Fruit fly (Drosophila melanogaster): ENCODE measurements around the gene Mur18B.

Gene Mur18B

dm6 chrX:19179696-19180255 lies 33.3 kb upstream of the Mur18B start, which contains the start of the genes CG7556 and CG7453 (continued):
- TF ChIP-seq crc (GFP tag; optimal IDR thresholded peaks at IDR 0.05) (peak; percentile 18), sna (GFP tag; IDR thresholded peaks at IDR 0.05; ENCODE audit: partially characterized antibody) (no peak), CG7745 (tag; optimal IDR thresholded peaks at IDR 0.05) (no peak), sens-2 (GFP tag; IDR thresholded peaks at IDR 0.05) (no peak), odd (GFP tag; optimal IDR thresholded peaks at IDR 0.05) (peak; percentile 58), disco-r (GFP tag; optimal IDR thresholded peaks at IDR 0.05) (peak; percentile 62), ATbp (GFP tag; optimal IDR thresholded peaks at IDR 0.05) (no peak), klu (GFP tag; IDR thresholded peaks at IDR 0.05) (no peak; the same call in 1 of the 2 replicates), CG1832 (GFP tag; optimal IDR thresholded peaks at IDR 0.05) (no peak), CG6791 (GFP tag; IDR thresholded peaks at IDR 0.05; ENCODE audit: partially characterized antibody) (no peak), ase (GFP tag; IDR thresholded peaks at IDR 0.05) (peak; percentile 24; the same call in 1 of the 3 replicates), CG15514 (GFP tag; optimal IDR thresholded peaks at IDR 0.05) (peak; percentile 65), unpg (GFP tag; optimal IDR thresholded peaks at IDR 0.05) (peak; percentile 65), pho (GFP tag; optimal IDR thresholded peaks at IDR 0.05) (peak; percentile 79), CG10274 (GFP tag; optimal IDR thresholded peaks at IDR 0.05) (peak; percentile 17), MESR4 (GFP tag; optimal IDR thresholded peaks at IDR 0.05) (no peak), CG3726 (GFP tag; IDR thresholded peaks at IDR 0.05) (no peak), CG17829 (tag; optimal IDR thresholded peaks at IDR 0.05) (peak; percentile 65), fu2 (GFP tag; optimal IDR thresholded peaks at IDR 0.05) (peak; percentile 79), Hmx (GFP tag; optimal IDR thresholded peaks at IDR 0.05) (peak; percentile 39), CG32767 (GFP tag; IDR thresholded peaks at IDR 0.05) (peak; percentile 43; the same call in 1 of the 2 replicates), CG15011 (GFP tag; optimal IDR thresholded peaks at IDR 0.05) (peak; percentile 54), Abd-B (GFP tag; optimal IDR thresholded peaks at IDR 0.05) (peak; percentile 76), cad (GFP tag; optimal IDR thresholded peaks at IDR 0.05) (no peak), CG32532 (GFP tag; IDR thresholded peaks at IDR 0.05) (peak; percentile 65), CG3163 (GFP tag; optimal IDR thresholded peaks at IDR 0.05) (peak; percentile 46), CG18764 (GFP tag; optimal IDR thresholded peaks at IDR 0.05) (peak; percentile 58), CG11695 (GFP tag; IDR thresholded peaks at IDR 0.05) (peak; percentile 38; the same call in 1 of the 3 replicates), ash1 (GFP tag; optimal IDR thresholded peaks at IDR 0.05) (no peak), Dip2 (GFP tag; IDR thresholded peaks at IDR 0.05) (no peak), sisA (GFP tag; IDR thresholded peaks at IDR 0.05) (peak; percentile 54; the same call in 1 of the 2 replicates), pnt (GFP tag; optimal IDR thresholded peaks at IDR 0.05) (peak; percentile 67), trem (tag; optimal IDR thresholded peaks at IDR 0.05) (peak; percentile 65), CG30431 (GFP tag; optimal IDR thresholded peaks at IDR 0.05) (peak; percentile 45), nerfin-2 (GFP tag; IDR thresholded peaks at IDR 0.05; ENCODE audit: partially characterized antibody) (no peak), tap (tag; optimal IDR thresholded peaks at IDR 0.05) (peak; percentile 22), run (tag; optimal IDR thresholded peaks at IDR 0.05) (no peak), Ets65A (GFP tag) (peak; percentile 98), CG17568 (GFP tag; optimal IDR thresholded peaks at IDR 0.05) (peak; percentile 44), Dp (GFP tag; optimal IDR thresholded peaks at IDR 0.05) (peak; percentile 14), grn (GFP tag; optimal IDR thresholded peaks at IDR 0.05) (peak; percentile 2), peb (GFP tag; IDR thresholded peaks at IDR 0.05) (no peak; the same call in 1 of the 2 replicates), MTF-1 (GFP tag; optimal IDR thresholded peaks at IDR 0.05; ENCODE audit: borderline replicate concordance) (no peak), CG3281 (GFP tag; optimal IDR thresholded peaks at IDR 0.05) (peak; percentile 62), HHEX (GFP tag; optimal IDR thresholded peaks at IDR 0.05) (peak; percentile 37), Hr3 (GFP tag; optimal IDR thresholded peaks at IDR 0.05) (peak; percentile 77), tio (GFP tag; optimal IDR thresholded peaks at IDR 0.05) (peak; percentile 79), CG43689 (GFP tag; IDR thresholded peaks at IDR 0.05) (no peak), CG8290 (GFP tag; optimal IDR thresholded peaks at IDR 0.05) (peak; percentile 52), CG8290 (tag; optimal IDR thresholded peaks at IDR 0.05) (peak in 1 of 2 experiments; percentile 27), NC2β (GFP tag; optimal IDR thresholded peaks at IDR 0.05) (peak; percentile 42)
